Fruit fly (Drosophila melanogaster): ENCODE results near the gene Vps33B.

The Vps33B gene

dm6 chr3R:25490778-25491664, 17.7 kb downstream of the Vps33B start, which contains the start of the genes Gnpat and CG5112 (continued):
- TF ChIP-seq nmo (GFP tag; optimal IDR thresholded peaks at IDR 0.05) (peak; percentile 36), CG6765 (GFP tag; optimal IDR thresholded peaks at IDR 0.05) (no peak), Dbx (GFP tag; IDR thresholded peaks at IDR 0.05) (peak; percentile 86), CG8359 (GFP tag; optimal IDR thresholded peaks at IDR 0.05; ENCODE audit: borderline replicate concordance) (no peak), ATbp (GFP tag; optimal IDR thresholded peaks at IDR 0.05) (no peak), CG33557 (GFP tag; optimal IDR thresholded peaks at IDR 0.05) (peak; percentile 13), CG4707 (GFP tag; optimal IDR thresholded peaks at IDR 0.05) (no peak), CG8924 (tag; optimal IDR thresholded peaks at IDR 0.05) (peak; percentile 68), CG11398 (GFP tag; optimal IDR thresholded peaks at IDR 0.05) (no peak), Chrac-16 (GFP tag; optimal IDR thresholded peaks at IDR 0.05) (peak; percentile 52), CG10654 (GFP tag; optimal IDR thresholded peaks at IDR 0.05) (peak; percentile 11), gcm (GFP tag; optimal IDR thresholded peaks at IDR 0.05) (peak; percentile 48), CG12219 (GFP tag; optimal IDR thresholded peaks at IDR 0.05) (no peak), dan (GFP tag; IDR thresholded peaks at IDR 0.05) (no peak), CG12659 (GFP tag; optimal IDR thresholded peaks at IDR 0.05) (peak; percentile 66), CG4404 (GFP tag; IDR thresholded peaks at IDR 0.05) (peak; percentile 63), tap (tag; optimal IDR thresholded peaks at IDR 0.05) (no peak), da (GFP tag; optimal IDR thresholded peaks at IDR 0.05) (peak; percentile 82), Sox100B (GFP tag; optimal IDR thresholded peaks at IDR 0.05) (peak; percentile 34), CG17568 (GFP tag; optimal IDR thresholded peaks at IDR 0.05) (no peak), vnd (GFP tag; IDR thresholded peaks at IDR 0.05; ENCODE audit: partially characterized antibody) (peak; percentile 46), Hr3 (GFP tag; optimal IDR thresholded peaks at IDR 0.05) (peak; percentile 61), CG30431 (GFP tag; optimal IDR thresholded peaks at IDR 0.05) (peak; percentile 14), inv (GFP tag; IDR thresholded peaks at IDR 0.05; ENCODE audit: partially characterized antibody) (peak; percentile 62), CG32532 (GFP tag; IDR thresholded peaks at IDR 0.05) (peak; percentile 83), dm (GFP tag; optimal IDR thresholded peaks at IDR 0.05) (peak; percentile 36), CG31224 (GFP tag; IDR thresholded peaks at IDR 0.05) (peak; percentile 52; the same call in 1 of the 2 replicates), seq (GFP tag; IDR thresholded peaks at IDR 0.05) (no peak; the same call in 1 of the 2 replicates), pita (GFP tag; optimal IDR thresholded peaks at IDR 0.05) (no peak), slbo (GFP tag; IDR thresholded peaks at IDR 0.05) (peak; percentile 87), zen (tag; optimal IDR thresholded peaks at IDR 0.05) (peak; percentile 1), kni (GFP tag; optimal IDR thresholded peaks at IDR 0.05) (no peak), PHDP (tag; optimal IDR thresholded peaks at IDR 0.05) (peak; percentile 58), CG18476 (GFP tag; optimal IDR thresholded peaks at IDR 0.05) (peak; percentile 33), gfzf (GFP tag; optimal IDR thresholded peaks at IDR 0.05) (peak; percentile 21), B-H1 (GFP tag; IDR thresholded peaks at IDR 0.05) (no peak), CG3163 (GFP tag; optimal IDR thresholded peaks at IDR 0.05) (no peak), CG7928 (GFP tag; optimal IDR thresholded peaks at IDR 0.05) (no peak), CG6791 (GFP tag; IDR thresholded peaks at IDR 0.05; ENCODE audit: partially characterized antibody) (peak; percentile 80), CG18619 (GFP tag; optimal IDR thresholded peaks at IDR 0.05) (peak; percentile 45), pb (GFP tag; optimal IDR thresholded peaks at IDR 0.05) (peak; percentile 58), Sry-δ (GFP tag; optimal IDR thresholded peaks at IDR 0.05) (peak; percentile 50), HHEX (GFP tag; optimal IDR thresholded peaks at IDR 0.05) (peak; percentile 36), peb (GFP tag; IDR thresholded peaks at IDR 0.05) (peak; percentile 51; the same call in 1 of the 2 replicates), CG17359 (tag; optimal IDR thresholded peaks at IDR 0.05) (peak; percentile 42), Pdp1 (GFP tag; optimal IDR thresholded peaks at IDR 0.05) (peak; percentile 11 to 29), fd102C (GFP tag; optimal IDR thresholded peaks at IDR 0.05) (no peak), Sox102F (GFP tag; optimal IDR thresholded peaks at IDR 0.05) (peak; percentile 35)
